Worm (Caenorhabditis elegans) whole organism, L3 larva: ENCODE measurements around the gene ifb-1.

Experiments
- ZK546.5 ChIP-seq: sonication (generic microtip); optimal IDR thresholded peaks from 2 replicates; lab custom pipeline; 2017; ENCODE audit warnings: missing biosample characterization, missing genetic modification characterization
- aly-2 ChIP-seq: fragments of 150-350 bp; optimal IDR thresholded peaks from 2 replicates; lab custom pipeline; 2014; ENCODE audit warnings: missing biosample characterization, missing genetic modification characterization
- ceh-82 ChIP-seq: fragments of 150-350 bp; optimal IDR thresholded peaks from 2 replicates; lab custom pipeline; 2014; ENCODE audit warnings: missing biosample characterization, missing genetic modification characterization
- lsy-12 ChIP-seq: sonication (generic microtip); optimal IDR thresholded peaks from 2 replicates; lab custom pipeline; 2016; ENCODE audit warnings: mild to moderate bottlenecking, missing genetic modification characterization, missing compliant biosample characterization
- nhr-23 ChIP-seq: fragments of 150-350 bp; optimal IDR thresholded peaks from 2 replicates; lab custom pipeline; 2014; ENCODE audit warnings: missing biosample characterization, missing genetic modification reagents, missing genetic modification characterization
- nhr-77 ChIP-seq: fragments of 150-350 bp; optimal IDR thresholded peaks from 2 replicates; lab custom pipeline; 2014; ENCODE audit warnings: missing biosample characterization, missing genetic modification characterization
- tbx-2 ChIP-seq: sonication (generic microtip); optimal IDR thresholded peaks from 2 replicates; lab custom pipeline; 2016; ENCODE audit warnings: mild to moderate bottlenecking, missing genetic modification characterization, missing compliant biosample characterization
- zag-1 ChIP-seq: fragments of 150-350 bp; optimal IDR thresholded peaks from 2 replicates; lab custom pipeline; 2014; ENCODE audit warnings: missing biosample characterization, missing genetic modification characterization

ce11 chrII:5744342-5744741, 21.1 kb upstream of the ifb-1 start:
- no peak for TF ChIP-seq ZK546.5 (tag; lab: Kevin White, UChicago)
- TF ChIP-seq nhr-23 (tag; lab: Kevin White, UChicago) = no peak
- no peak for TF ChIP-seq ceh-82 (tag; lab: Kevin White, UChicago)
- no peak for TF ChIP-seq lsy-12 (tag; lab: Kevin White, UChicago)
- TF ChIP-seq tbx-2 (tag; lab: Kevin White, UChicago) = no peak
- TF ChIP-seq nhr-77 (tag; lab: Kevin White, UChicago) = no peak
- TF ChIP-seq zag-1 (tag; lab: Kevin White, UChicago) = no peak
- TF ChIP-seq aly-2 = no peak
